Fruit fly (Drosophila melanogaster): ENCODE measurements around the gene GC2.

- no peak for TF ChIP-seq CG8301 (tag; optimal IDR thresholded peaks at IDR 0.05)
- TF ChIP-seq rn (GFP tag; IDR thresholded peaks at IDR 0.05), result no peak
- no peak for TF ChIP-seq D1 (tag; optimal IDR thresholded peaks at IDR 0.05)
- no peak for TF ChIP-seq Pif1A (GFP tag; optimal IDR thresholded peaks at IDR 0.05)
- no peak for TF ChIP-seq Pif1B (GFP tag; optimal IDR thresholded peaks at IDR 0.05)
- TF ChIP-seq CG34367 (tag; optimal IDR thresholded peaks at IDR 0.05), result no peak
Observed at dm6 chr3R:11949387-11950029, 22.0 kb upstream of the GC2 start, which contains the start of gene CG31211.
